Worm (Caenorhabditis elegans): ENCODE measurements around the gene msrp-5.

DNA sequence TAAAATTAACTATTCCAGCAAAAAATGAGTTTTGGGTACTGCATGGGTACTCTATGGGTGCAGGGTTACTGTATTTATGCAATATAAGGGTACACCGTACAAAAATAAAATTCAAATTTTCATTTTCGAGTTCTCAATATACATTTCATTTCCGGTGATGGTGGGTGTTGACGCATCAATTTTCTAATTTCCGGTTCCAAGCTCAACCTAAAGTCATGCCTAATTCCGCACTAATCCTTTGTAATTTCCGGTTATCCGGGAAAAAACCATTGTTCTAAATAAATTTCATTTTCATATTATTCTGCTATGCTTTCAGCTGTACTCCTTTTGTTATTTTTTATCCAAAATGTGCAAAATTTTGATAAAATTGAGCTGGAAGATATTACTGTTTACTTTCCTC, 42.6 kb downstream of the msrp-5 start, which contains the start of gene gcy-21:
- TF ChIP-seq nhr-11 (tag; optimal IDR thresholded peaks at IDR 0.05) (no peak), C38D4.7 (GFP tag; optimal IDR thresholded peaks at IDR 0.05) (no peak), nhr-232 (tag; optimal IDR thresholded peaks at IDR 0.05) (no peak), ceh-45 (GFP tag; IDR thresholded peaks at IDR 0.05) (no peak)

Measured in whole organism, late embryonic.